Fruit fly (Drosophila melanogaster) Kc167 (cell line): Measurements from ENCODE around the gene Pdf.

Source experiments
- Myc ChIP-seq: fragments of >200 bp; optimal IDR thresholded peaks from 2 replicates; lab custom pipeline; 2017; ENCODE audit warnings: missing external identifiers
- h ChIP-seq: fragments of >200 bp; optimal IDR thresholded peaks from 3 replicates; lab custom pipeline; 2018; ENCODE audit warnings: missing external identifiers
- insv ChIP-seq: fragments of >200 bp; optimal IDR thresholded peaks from 3 replicates; lab custom pipeline; 2018; ENCODE audit warnings: missing external identifiers
- ttk ChIP-seq: sonication (Bioruptor generic); optimal IDR thresholded peaks from 2 replicates; lab custom pipeline; 2017; ENCODE audit warnings: missing external identifiers

dm6 chr3R:26457949-26458348, 2.0 kb upstream of the Pdf start, which contains the start of gene CG14238:
- no peak for TF ChIP-seq Myc (lab: Kevin White, UChicago)
- TF ChIP-seq h (lab: Kevin White, UChicago), result no peak
- no peak for TF ChIP-seq ttk (lab: Kevin White, UChicago)
- no peak for TF ChIP-seq insv (lab: Kevin White, UChicago)
